Worm (Caenorhabditis elegans): ENCODE measurements around the gene cisd-1.
A peak's percentile ranks its signal among the peaks of the same experiment; 100 is the strongest.

cisd-1 gene

ce11 chrII:11484600-11484999 lies 15.2 kb upstream of the cisd-1 start (continued):
- peak; percentile 85 for TF ChIP-seq mep-1 (tag; optimal IDR thresholded peaks at IDR 0.05)
- peak; percentile 85 for TF ChIP-seq snu-23 (GFP tag; optimal IDR thresholded peaks at IDR 0.05)
- TF ChIP-seq swsn-7 (tag; optimal IDR thresholded peaks at IDR 0.05): peak; percentile 70
- peak; percentile 60 for TF ChIP-seq ceh-88 (GFP tag; IDR thresholded peaks at IDR 0.05)
- peak; percentile 50 for TF ChIP-seq elt-2 (tag; optimal IDR thresholded peaks at IDR 0.05)
- TF ChIP-seq nhr-47 (tag; optimal IDR thresholded peaks at IDR 0.05): peak; percentile 78
- peak; percentile 79 for TF ChIP-seq nhr-85 (tag)
- no peak for TF ChIP-seq nhr-12 (tag; optimal IDR thresholded peaks at IDR 0.05)
- TF ChIP-seq blmp-1 (tag; optimal IDR thresholded peaks at IDR 0.05): no peak
- TF ChIP-seq aha-1 (tag; optimal IDR thresholded peaks at IDR 0.05): no peak
- TF ChIP-seq unc-86 (tag; optimal IDR thresholded peaks at IDR 0.05): peak; percentile 16

DNA sequence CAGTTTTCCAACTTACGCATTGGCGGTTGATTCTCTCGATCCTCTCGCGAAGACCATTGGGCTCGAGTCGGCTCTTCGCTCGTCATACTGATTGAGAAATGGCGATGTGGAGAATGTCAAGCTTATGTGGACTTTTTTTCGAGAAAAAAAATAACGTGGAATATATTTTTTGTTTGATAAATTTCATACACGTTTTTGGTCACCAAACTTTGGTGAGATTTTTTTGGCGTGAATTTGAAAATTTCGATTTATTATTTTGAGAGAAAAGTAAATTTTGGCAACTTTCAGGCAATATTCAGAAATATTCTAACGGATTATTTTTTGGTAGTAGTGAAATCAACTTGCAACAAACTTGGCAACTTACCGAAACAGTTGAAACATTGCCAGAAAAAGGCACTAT lies 9.7 kb upstream of the cisd-1 start, which contains the start of gene W02B12.12:
TSS of gene W02B12.12 (minus strand) at position 101 of the 400 bp plus-strand sequence.
- TF ChIP-seq C04F5.9 (tag; optimal IDR thresholded peaks at IDR 0.05): no peak
- no peak for TF ChIP-seq hlh-4 (tag; optimal IDR thresholded peaks at IDR 0.05)
- no peak for TF ChIP-seq pax-3 (tag; optimal IDR thresholded peaks at IDR 0.05)
- TF ChIP-seq vab-15 (tag; optimal IDR thresholded peaks at IDR 0.05): no peak
- no peak for TF ChIP-seq irx-1 (tag; optimal IDR thresholded peaks at IDR 0.05)
- no peak for TF ChIP-seq ceh-8 (GFP tag; optimal IDR thresholded peaks at IDR 0.05)
- TF ChIP-seq tlp-1 (tag; optimal IDR thresholded peaks at IDR 0.05): no peak
- TF ChIP-seq nhr-84 (tag; optimal IDR thresholded peaks at IDR 0.05): no peak
- no peak for TF ChIP-seq swsn-7 (tag; optimal IDR thresholded peaks at IDR 0.05)
- no peak for TF ChIP-seq mep-1 (tag; optimal IDR thresholded peaks at IDR 0.05)
- TF ChIP-seq ceh-63 (GFP tag; optimal IDR thresholded peaks at IDR 0.05): no peak
- no peak for TF ChIP-seq dpl-1 (GFP tag; optimal IDR thresholded peaks at IDR 0.05)
- TF ChIP-seq ceh-90 (tag; optimal IDR thresholded peaks at IDR 0.05): no peak
- TF ChIP-seq zip-4 (GFP tag; optimal IDR thresholded peaks at IDR 0.05): no peak
- no peak for TF ChIP-seq Y116A8C.19 (tag; optimal IDR thresholded peaks at IDR 0.05; ENCODE audit: borderline replicate concordance)
- TF ChIP-seq blmp-1 (tag; optimal IDR thresholded peaks at IDR 0.05): no peak
- no peak for TF ChIP-seq C16A3.4 (tag; optimal IDR thresholded peaks at IDR 0.05)
- TF ChIP-seq F16B12.6 (tag; optimal IDR thresholded peaks at IDR 0.05): no peak
- TF ChIP-seq snu-23 (GFP tag; optimal IDR thresholded peaks at IDR 0.05): no peak
- no peak for TF ChIP-seq unc-130 (tag; optimal IDR thresholded peaks at IDR 0.05)

ce11 chrII:11476410-11476809 lies 7.0 kb upstream of the cisd-1 start, which contains the start of gene W02B12.16:
Gene W02B12.16, minus strand, starts transcription at chrII:11476510.
- TF ChIP-seq tbx-2 (tag; optimal IDR thresholded peaks at IDR 0.05) (no peak), nhr-20 (tag; optimal IDR thresholded peaks at IDR 0.05) (no peak), lin-39 (tag; optimal IDR thresholded peaks at IDR 0.05) (no peak), nhr-19 (GFP tag; conservative IDR thresholded peaks at IDR 0.05) (no peak), mab-9 (GFP tag; IDR thresholded peaks at IDR 0.05) (no peak), unc-86 (tag; optimal IDR thresholded peaks at IDR 0.05) (no peak), unc-62 (GFP tag; optimal IDR thresholded peaks at IDR 0.05) (no peak), nhr-71 (tag; optimal IDR thresholded peaks at IDR 0.05) (no peak), nhr-237 (tag; optimal IDR thresholded peaks at IDR 0.05) (no peak), ama-1 (optimal IDR thresholded peaks at IDR 0.05) (no peak), zip-4 (GFP tag; optimal IDR thresholded peaks at IDR 0.05) (no peak), nhr-12 (tag; optimal IDR thresholded peaks at IDR 0.05) (no peak), sptf-1 (tag; optimal IDR thresholded peaks at IDR 0.05) (no peak), nhr-85 (tag) (no peak)

DNA sequence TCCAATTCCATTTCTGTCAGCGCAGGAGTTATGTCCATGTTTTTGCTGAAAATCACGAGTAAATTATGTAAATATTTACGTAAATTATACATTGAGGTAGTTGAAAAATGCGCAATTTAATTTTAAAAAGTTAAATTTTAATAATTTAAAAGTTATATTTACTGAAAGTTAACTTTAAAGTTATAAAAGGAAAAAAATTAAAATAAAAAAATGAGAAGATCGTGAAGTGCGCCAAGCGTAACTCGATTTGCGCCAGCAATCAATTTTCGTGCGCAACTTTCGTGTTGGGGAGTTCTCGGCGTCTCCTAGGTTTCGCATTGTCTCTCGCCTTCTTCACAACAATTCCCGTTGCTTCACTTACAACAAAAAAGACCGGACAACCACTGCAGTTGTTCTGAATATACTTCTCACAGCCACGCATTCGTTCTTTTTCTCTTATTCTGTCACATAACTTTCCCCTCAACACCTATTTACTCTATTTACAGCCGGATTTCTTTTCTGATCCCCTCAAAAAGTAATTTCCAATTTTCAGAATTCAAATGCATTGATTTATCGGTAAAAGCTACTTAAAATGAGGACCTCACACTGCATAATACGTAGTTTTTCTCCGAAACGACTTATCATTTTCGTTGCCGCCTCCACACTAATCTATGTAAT lies 4.2 kb upstream of the cisd-1 start, which contains the start of the genes metl-1 and W02B12.11:
TSS of gene metl-1 (minus strand) at position 51 of the 657 bp plus-strand sequence.
TSS of gene W02B12.11 (plus strand) at position 337 of the 657 bp plus-strand sequence.
- peak; percentile 88 for TF ChIP-seq tbx-2 (tag; optimal IDR thresholded peaks at IDR 0.05)
- TF ChIP-seq irx-1 (tag; optimal IDR thresholded peaks at IDR 0.05): peak; percentile 74
- peak; percentile 66 for TF ChIP-seq blmp-1 (tag; optimal IDR thresholded peaks at IDR 0.05)
- TF ChIP-seq snu-23 (GFP tag; optimal IDR thresholded peaks at IDR 0.05): peak; percentile 91
- TF ChIP-seq pax-3 (tag; optimal IDR thresholded peaks at IDR 0.05): peak; percentile 52
- peak; percentile 92 for TF ChIP-seq nhr-71 (tag; optimal IDR thresholded peaks at IDR 0.05)
- TF ChIP-seq lin-15B (tag; optimal IDR thresholded peaks at IDR 0.05): peak; percentile 69
- TF ChIP-seq nhr-20 (tag; optimal IDR thresholded peaks at IDR 0.05): peak; percentile 89
- TF ChIP-seq ces-1 (GFP tag; optimal IDR thresholded peaks at IDR 0.05): no peak
- TF ChIP-seq lin-13 (GFP tag; optimal IDR thresholded peaks at IDR 0.05): peak; percentile 67
- no peak for TF ChIP-seq pag-3 (tag; optimal IDR thresholded peaks at IDR 0.05; ENCODE audit: borderline replicate concordance, insufficient read depth)
- peak; percentile 72 for TF ChIP-seq skn-1 (tag; optimal IDR thresholded peaks at IDR 0.05)
- TF ChIP-seq Y116A8C.19 (tag; optimal IDR thresholded peaks at IDR 0.05; ENCODE audit: borderline replicate concordance): no peak
- peak; percentile 71 for TF ChIP-seq jun-1 (tag; optimal IDR thresholded peaks at IDR 0.05)
- peak; percentile 80 for TF ChIP-seq unc-130 (tag; optimal IDR thresholded peaks at IDR 0.05)
- peak; percentile 9 for TF ChIP-seq sup-37 (GFP tag; optimal IDR thresholded peaks at IDR 0.05)
- peak; percentile 90 for TF ChIP-seq swsn-7 (tag; optimal IDR thresholded peaks at IDR 0.05)
- peak in 1 of 2 experiments; percentile 55 for TF ChIP-seq ztf-11 (tag; optimal IDR thresholded peaks at IDR 0.05)
- peak; percentile 82 for TF ChIP-seq unc-86 (tag; optimal IDR thresholded peaks at IDR 0.05)
- TF ChIP-seq rnt-1 (tag; optimal IDR thresholded peaks at IDR 0.05): peak; percentile 93
